Worm (Caenorhabditis elegans) whole organism, L4/young adult: ENCODE results near the gene F44B9.5.
"Not testable (repeated sequence)": the region's sequence is repeated elsewhere in the genome, so short reads cannot be mapped to it uniquely, and the experiment has no call there.

Experiments used
- W03F9.2 ChIP-seq: fragments of 150-350 bp; optimal IDR thresholded peaks from 2 replicates; lab custom pipeline; 2014; ENCODE audit warnings: missing biosample characterization, missing genetic modification characterization
- dao-5 ChIP-seq: sonication (generic microtip); optimal IDR thresholded peaks from 2 replicates; lab custom pipeline; 2016; ENCODE audit warnings: missing genotype, missing genetic modification characterization, moderate library complexity, missing compliant biosample characterization
- him-1 ChIP-seq: sonication (generic microtip); optimal IDR thresholded peaks from 2 replicates; lab custom pipeline; 2016; ENCODE audit warnings: missing genotype, missing genetic modification reagents, missing genetic modification characterization, missing compliant biosample characterization

The F44B9.5 gene

ce11 chrIII:7986585-7987171 is 29.7 kb downstream of the F44B9.5 start, which contains the start of gene hrpk-2:
TSS of gene hrpk-2 (plus strand) at chrIII:7987121.
- TF ChIP-seq dao-5 (tag; lab: Kevin White, UChicago) (no peak), him-1 (no peak), W03F9.2 (tag; lab: Kevin White, UChicago) (peak; percentile 20)

DNA sequence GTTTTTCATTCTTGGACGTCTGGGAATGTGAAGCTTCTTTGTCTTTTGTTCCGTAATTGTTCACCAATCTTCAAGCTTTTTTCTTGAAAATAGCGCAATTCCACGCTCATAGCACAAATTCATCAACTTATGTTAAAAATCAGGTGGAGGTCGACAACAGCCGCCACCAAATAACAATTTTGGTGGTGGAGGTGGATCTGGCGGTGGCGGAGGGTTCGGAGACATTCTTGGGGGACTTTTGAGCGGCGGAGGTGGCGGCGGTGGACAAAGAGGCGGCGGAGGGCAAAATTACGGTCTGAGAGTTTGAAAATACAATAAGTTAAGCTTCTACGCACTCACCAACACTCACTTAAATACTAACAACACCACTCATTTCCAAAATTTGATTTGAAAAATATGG is 34.4 kb downstream of the F44B9.5 start:
- no peak for TF ChIP-seq dao-5 (tag; lab: Kevin White, UChicago)
- TF ChIP-seq him-1: no peak
- no peak for TF ChIP-seq W03F9.2 (tag; lab: Kevin White, UChicago)

DNA sequence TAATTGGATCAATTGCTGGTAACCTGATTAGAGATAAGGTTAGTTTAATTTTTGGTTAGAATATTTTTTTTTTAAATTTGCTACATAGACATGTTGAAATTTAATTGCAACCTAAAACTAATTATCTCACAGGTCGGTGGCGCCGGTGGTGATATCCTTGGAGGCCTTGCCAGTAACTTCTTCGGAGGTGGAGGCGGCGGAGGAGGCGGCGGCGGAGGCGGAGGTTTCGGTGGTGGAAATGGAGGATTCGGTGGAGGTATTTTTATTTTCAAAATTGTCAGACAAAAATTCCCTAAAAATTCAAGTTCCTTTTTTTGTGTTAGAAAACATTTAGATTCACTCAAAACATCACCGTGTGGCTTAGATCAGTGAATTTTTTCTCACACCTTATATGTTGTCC is 35.1 kb downstream of the F44B9.5 start:
- TF ChIP-seq dao-5 (tag; lab: Kevin White, UChicago): no peak
- TF ChIP-seq W03F9.2 (tag; lab: Kevin White, UChicago): no peak
- TF ChIP-seq him-1: no peak

ce11 chrIII:7979659-7980058 is 36.7 kb downstream of the F44B9.5 start, which contains the start of gene clp-1:
TSS of gene clp-1 (plus strand) at chrIII:7979959.
- no peak for TF ChIP-seq dao-5 (tag; lab: Kevin White, UChicago)
- no peak for TF ChIP-seq W03F9.2 (tag; lab: Kevin White, UChicago)
- TF ChIP-seq him-1: no peak

DNA sequence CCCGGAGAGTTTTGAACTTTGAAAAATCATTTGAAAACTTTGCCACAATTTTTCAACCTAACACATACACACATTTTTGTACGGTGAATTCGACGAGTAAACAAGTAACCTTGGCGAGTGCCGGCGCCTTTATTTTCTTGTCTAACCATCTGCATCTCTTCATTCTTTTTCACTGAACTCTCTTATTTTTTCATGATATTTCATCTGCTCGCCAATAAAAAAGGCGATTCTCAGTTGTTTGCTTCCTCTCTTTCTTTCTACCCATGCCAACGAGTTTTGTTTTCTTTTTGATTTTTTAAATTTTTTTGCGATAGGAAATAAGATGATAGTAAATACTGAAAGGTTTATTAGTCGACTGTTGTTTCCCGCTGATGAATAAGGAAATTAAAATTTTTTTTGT is 37.6 kb downstream of the F44B9.5 start:
- TF ChIP-seq him-1 (no peak), W03F9.2 (tag; lab: Kevin White, UChicago) (no peak), dao-5 (tag; lab: Kevin White, UChicago) (no peak)

DNA sequence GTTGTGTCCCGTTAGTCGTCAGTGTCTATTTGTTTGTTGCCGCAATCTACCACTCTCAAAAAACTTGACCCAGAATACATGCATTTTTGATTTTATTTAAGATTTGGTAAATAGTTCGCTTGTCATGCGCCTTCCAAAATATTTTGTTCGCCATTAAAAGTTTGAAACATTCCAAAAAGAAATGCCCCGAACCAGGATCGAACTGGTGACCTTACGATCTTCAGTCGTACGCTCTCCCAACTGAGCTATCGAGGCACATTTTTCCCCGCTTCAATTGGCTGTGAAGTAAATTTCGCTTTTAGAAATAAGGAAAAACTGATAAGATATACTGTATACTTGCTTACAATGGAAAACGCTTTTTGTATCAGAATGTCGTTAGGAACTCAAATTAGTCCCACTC is 38.0 kb downstream of the F44B9.5 start:
- no peak for TF ChIP-seq W03F9.2 (tag; lab: Kevin White, UChicago)
- TF ChIP-seq dao-5 (tag; lab: Kevin White, UChicago): no peak
- no peak for TF ChIP-seq him-1

ce11 chrIII:7977777-7978176 is 38.6 kb downstream of the F44B9.5 start, which contains the start of gene C06G4.4:
TSS of gene C06G4.4 (minus strand) at chrIII:7977812.
- TF ChIP-seq him-1 (no peak), W03F9.2 (tag; lab: Kevin White, UChicago) (peak; percentile 16), dao-5 (tag; lab: Kevin White, UChicago) (no peak)

DNA sequence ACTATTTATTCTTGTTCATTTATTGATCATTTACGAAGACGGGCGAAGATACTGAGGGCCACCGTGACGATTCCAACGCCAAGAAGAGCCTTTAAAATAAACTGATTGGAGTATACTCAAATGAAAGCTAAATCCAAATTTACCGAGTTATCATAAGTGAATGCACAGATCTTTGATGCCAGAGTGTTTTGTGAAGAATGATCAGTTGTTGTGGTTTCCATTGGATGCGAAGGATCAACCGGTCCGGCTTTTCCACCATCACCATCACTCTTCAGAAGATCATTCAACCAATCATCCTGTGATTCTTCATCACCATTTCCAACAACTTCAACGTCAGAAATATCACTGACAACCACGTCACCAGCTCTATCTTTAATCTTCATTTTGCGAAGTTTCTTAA is 39.1 kb downstream of the F44B9.5 start:
- TF ChIP-seq dao-5 (tag; lab: Kevin White, UChicago): no peak
- TF ChIP-seq W03F9.2 (tag; lab: Kevin White, UChicago): no peak
- TF ChIP-seq him-1: no peak

DNA sequence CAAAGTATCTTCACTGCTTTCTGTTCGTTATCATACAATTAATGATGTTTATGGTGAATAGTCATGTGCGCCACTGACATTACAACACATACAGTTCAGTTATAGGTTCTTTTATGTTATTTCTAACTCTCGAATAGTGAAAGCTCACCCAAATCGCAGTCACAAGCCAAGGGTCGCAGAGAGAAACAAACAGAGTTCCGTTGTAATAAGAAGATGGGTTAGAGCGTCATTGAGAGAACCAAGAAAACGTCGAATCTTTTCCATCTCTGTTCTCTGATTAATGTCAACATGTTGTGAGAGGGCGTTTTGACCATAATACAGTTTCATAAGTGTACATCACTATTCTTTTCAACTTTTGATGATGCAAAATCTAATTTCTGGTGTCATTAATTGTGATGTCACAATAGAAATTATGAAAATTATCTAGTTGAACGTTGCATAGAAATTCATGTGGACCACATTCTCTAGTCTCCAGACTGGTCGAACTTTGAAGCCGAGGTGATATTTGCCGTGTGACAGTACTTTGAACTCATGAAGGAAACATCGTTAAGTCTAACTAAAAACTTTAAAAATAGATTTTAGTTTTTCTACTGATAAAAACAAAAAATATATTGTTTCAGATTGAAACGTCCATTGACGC is 42.2 kb downstream of the F44B9.5 start:
- TF ChIP-seq dao-5 (tag; lab: Kevin White, UChicago) (no peak), him-1 (no peak)

DNA sequence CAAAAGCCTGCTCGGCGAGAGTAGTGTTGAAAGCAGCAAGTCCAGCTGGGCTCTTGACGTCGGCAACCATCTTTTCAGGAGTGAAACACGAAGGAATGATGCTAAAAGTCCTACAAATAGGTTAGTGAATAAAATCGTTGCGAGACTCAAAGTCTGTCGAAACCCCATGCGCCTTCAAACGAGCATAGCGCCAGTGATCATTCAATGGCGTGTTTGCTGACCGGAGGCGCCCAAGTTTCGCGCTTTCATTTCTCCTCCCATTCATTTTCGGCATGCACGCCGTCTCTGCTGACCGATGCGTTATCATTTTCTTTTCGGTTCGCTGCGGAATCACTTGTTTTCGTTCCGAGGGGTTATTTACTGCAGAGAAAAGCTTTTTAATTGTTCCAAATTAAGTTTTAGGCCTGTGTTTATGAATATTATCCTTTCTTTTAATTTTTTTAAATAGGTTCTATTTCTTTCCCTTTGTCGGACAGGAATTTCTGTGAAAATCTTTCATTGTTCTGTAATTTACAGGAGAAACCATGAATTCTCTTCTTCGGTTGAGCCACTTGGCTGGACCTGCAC is 43.1 kb downstream of the F44B9.5 start, which contains the start of the genes eef-1B.1 and aco-2:
eef-1B.1 (minus strand) TSS at position 186 of the 567 bp plus-strand sequence.
aco-2 (plus strand) TSS at position 517 of the 567 bp plus-strand sequence.
- TF ChIP-seq dao-5 (tag; lab: Kevin White, UChicago) (no peak), W03F9.2 (tag; lab: Kevin White, UChicago) (peak; percentile 90), him-1 (peak; percentile 67)

DNA sequence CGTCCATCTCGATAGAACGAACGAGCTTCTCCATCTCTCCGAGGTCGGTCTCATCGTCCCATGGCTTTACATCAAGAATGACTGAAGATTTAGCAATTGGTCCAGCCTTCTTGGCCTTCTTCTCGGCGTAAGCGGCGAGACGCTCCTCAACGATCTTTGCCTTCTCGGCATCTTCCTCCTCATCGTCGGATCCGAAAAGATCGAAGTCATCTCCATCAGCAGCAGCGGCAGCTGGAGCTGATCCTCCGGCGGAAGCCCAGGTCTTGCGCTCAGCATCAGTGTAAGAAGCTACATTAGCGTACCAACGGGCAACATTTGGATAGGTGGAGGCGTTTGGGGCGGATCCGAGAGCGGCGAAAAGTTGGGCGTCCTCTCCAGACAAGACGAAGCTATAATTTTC is 43.7 kb downstream of the F44B9.5 start:
- TF ChIP-seq dao-5 (tag; lab: Kevin White, UChicago) (no peak), W03F9.2 (tag; lab: Kevin White, UChicago) (no peak), him-1 (no peak)

ce11 chrIII:7972061-7972460 is 44.3 kb downstream of the F44B9.5 start, which contains the start of gene F54H12.5:
TSS of gene F54H12.5 (minus strand) at chrIII:7972161.
- no peak for TF ChIP-seq dao-5 (tag; lab: Kevin White, UChicago)
- no peak for TF ChIP-seq him-1
- TF ChIP-seq W03F9.2 (tag; lab: Kevin White, UChicago): no peak

DNA sequence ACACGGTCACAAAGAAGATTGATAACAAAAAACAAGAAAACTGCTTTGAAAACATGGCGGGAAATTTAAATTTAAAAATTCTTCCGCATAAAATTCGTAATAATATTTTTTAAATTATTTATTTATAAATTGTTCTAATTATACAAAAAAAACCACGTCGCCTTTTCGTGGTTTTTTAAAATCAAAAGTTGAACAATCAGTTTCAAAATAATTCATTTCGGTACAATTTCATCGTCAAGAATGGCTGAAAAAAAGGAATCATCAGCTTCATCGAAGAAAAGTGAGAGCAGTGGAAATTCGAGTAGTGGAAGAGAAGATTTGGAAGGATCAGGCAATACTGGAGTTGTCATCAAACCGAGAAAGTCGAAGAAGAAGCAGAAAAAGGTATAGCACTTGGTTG is 47.2 kb downstream of the F44B9.5 start, which contains the start of the genes F54H12.8 and F54H12.7:
F54H12.8 (minus strand) TSS at position 101 of the 400 bp plus-strand sequence.
F54H12.7 (plus strand) TSS at position 229 of the 400 bp plus-strand sequence.
- TF ChIP-seq W03F9.2 (tag; lab: Kevin White, UChicago): no peak
- TF ChIP-seq dao-5 (tag; lab: Kevin White, UChicago): no peak
- TF ChIP-seq him-1: no peak

DNA sequence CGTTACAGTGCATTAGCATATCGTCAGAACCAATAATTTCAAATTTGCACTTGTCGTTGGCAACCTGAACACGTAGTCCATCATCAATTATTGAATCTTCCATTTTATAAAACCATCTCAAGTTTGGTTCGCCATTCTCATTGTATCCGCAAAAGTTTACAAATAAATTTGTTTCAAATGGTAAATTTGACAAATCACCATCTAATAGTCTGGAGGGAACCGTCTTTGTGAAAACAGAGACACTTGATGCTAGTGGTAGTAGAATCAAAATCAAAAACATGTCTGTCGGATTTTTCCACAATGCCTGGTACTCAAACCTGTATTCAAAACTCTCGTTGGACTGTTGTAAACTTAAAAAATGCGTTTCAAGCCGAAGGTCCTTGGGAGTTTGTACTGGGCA is 52.1 kb downstream of the F44B9.5 start, which contains the start of gene F54H12.2:
F54H12.2 (plus strand) TSS at position 301 of the 400 bp plus-strand sequence.
- not testable (repeated sequence) for TF ChIP-seq dao-5 (tag; lab: Kevin White, UChicago); W03F9.2 (tag; lab: Kevin White, UChicago); him-1
